Worm (Caenorhabditis elegans): Measurements from ENCODE around the gene ztf-1.

- TF ChIP-seq vab-15 (tag; optimal IDR thresholded peaks at IDR 0.05) = no peak
- no peak for TF ChIP-seq nhr-28 (tag; optimal IDR thresholded peaks at IDR 0.05)
- no peak for TF ChIP-seq lin-15B (tag; optimal IDR thresholded peaks at IDR 0.05)
- no peak for TF ChIP-seq nhr-77 (tag; optimal IDR thresholded peaks at IDR 0.05)
- TF ChIP-seq sptf-1 (tag; optimal IDR thresholded peaks at IDR 0.05) = no peak
- no peak for TF ChIP-seq alr-1 (tag; optimal IDR thresholded peaks at IDR 0.05; ENCODE audit: borderline replicate concordance)
- TF ChIP-seq ceh-90 (tag; optimal IDR thresholded peaks at IDR 0.05) = no peak
- no peak for TF ChIP-seq unc-130 (tag; optimal IDR thresholded peaks at IDR 0.05)
- TF ChIP-seq sox-4 (tag; optimal IDR thresholded peaks at IDR 0.05) = no peak
Observed at ce11 chrIII:8788690-8789089, 3.5 kb downstream of the ztf-1 start.
